Fruit fly (Drosophila melanogaster) whole organism, adult: Measurements from ENCODE around the gene Vlet.

Experiments used
- CG11617 ChIP-seq: fragments of 200-800 bp; sonication (Bioruptor generic); optimal IDR thresholded peaks from 2 replicates; lab custom pipeline; 2017; ENCODE audit warnings: mild to moderate bottlenecking, missing biosample characterization, missing genetic modification reagents, missing genetic modification characterization
- CG12768 ChIP-seq: fragments of 200-800 bp; sonication (Bioruptor generic); optimal IDR thresholded peaks from 2 replicates; lab custom pipeline; 2017; ENCODE audit warnings: missing biosample characterization, missing genetic modification characterization, mild to moderate bottlenecking, moderate library complexity, missing genetic modification reagents
- CG14711 ChIP-seq: fragments of 200-800 bp; sonication (Bioruptor generic); optimal IDR thresholded peaks from 2 replicates; lab custom pipeline; 2018; ENCODE audit warnings: missing biosample characterization, mild to moderate bottlenecking, missing genetic modification characterization, moderate library complexity
- CG1620 ChIP-seq: fragments of 200-800 bp; sonication (Bioruptor generic); optimal IDR thresholded peaks from 2 replicates; lab custom pipeline; 2016; ENCODE audit warnings: missing biosample characterization, missing genetic modification characterization
- CG33017 ChIP-seq: fragments of 200-800 bp; sonication (Bioruptor generic); optimal IDR thresholded peaks from 2 replicates; lab custom pipeline; 2018; ENCODE audit warnings: missing biosample characterization, mild to moderate bottlenecking, missing genetic modification characterization, moderate library complexity
- Clk ChIP-seq: fragments of 200-800 bp; sonication (Bioruptor generic); optimal IDR thresholded peaks from 2 replicates; lab custom pipeline; 2017; ENCODE audit warnings: missing biosample characterization, missing genetic modification characterization
- Hr96 ChIP-seq: fragments of 200-800 bp; sonication (Bioruptor generic); optimal IDR thresholded peaks from 2 replicates; lab custom pipeline; 2016; ENCODE audit warnings: missing biosample characterization, missing genetic modification characterization
- Mnt ChIP-seq: fragments of 200-800 bp; sonication (Bioruptor generic); optimal IDR thresholded peaks from 2 replicates; lab custom pipeline; 2016; ENCODE audit warnings: missing biosample characterization, mild to moderate bottlenecking, missing genetic modification characterization
- cic ChIP-seq: fragments of 200-800 bp; sonication (Bioruptor generic); optimal IDR thresholded peaks from 2 replicates; lab custom pipeline; 2017; ENCODE audit warnings: missing biosample characterization, mild to moderate bottlenecking, missing genetic modification characterization, moderate library complexity
- cnc ChIP-seq, 2 experiments: fragments of >200 bp; optimal IDR thresholded peaks; 2 replicates each; lab custom pipeline; 2017
- kay ChIP-seq: fragments of 200-800 bp; sonication (Bioruptor generic); peaks from one replicate; lab custom pipeline; 2016; ENCODE audit warnings: missing biosample characterization, missing genetic modification characterization, borderline replicate concordance
- ovo ChIP-seq: fragments of 200-800 bp; sonication (Bioruptor generic); optimal IDR thresholded peaks from 2 replicates; lab custom pipeline; 2016; ENCODE audit warnings: missing biosample characterization, missing genetic modification characterization
- pad ChIP-seq: fragments of 200-800 bp; sonication (Bioruptor generic); optimal IDR thresholded peaks from 3 replicates; lab custom pipeline; 2017; ENCODE audit warnings: missing biosample characterization, missing genetic modification characterization, mild to moderate bottlenecking, moderate library complexity, missing genetic modification reagents
- toe ChIP-seq: fragments of 200-800 bp; sonication (Bioruptor generic); optimal IDR thresholded peaks from 2 replicates; lab custom pipeline; 2016; ENCODE audit warnings: missing biosample characterization, missing genetic modification characterization

- TF ChIP-seq Hr96 (GFP tag; lab: Kevin White, UChicago) (no peak), toe (GFP tag; lab: Kevin White, UChicago) (peak; percentile 27), ovo (no peak), pad (peak; percentile 28), CG33017 (peak; percentile 20), CG1620 (GFP tag; lab: Kevin White, UChicago) (no peak), cnc (optimal IDR thresholded peaks at IDR 0.05; lab: Kevin White, UChicago) (no peak), Clk (GFP tag; lab: Kevin White, UChicago) (no peak), Mnt (no peak), kay (GFP tag; lab: Kevin White, UChicago) (no peak), CG12768 (peak; percentile 33), cic (GFP tag; lab: Kevin White, UChicago) (no peak), CG14711 (peak; percentile 47), CG11617 (GFP tag; lab: Kevin White, UChicago) (peak; percentile 26)
Measured at dm6 chrX:11659080-11659479, 19.3 kb downstream of the Vlet start.
